Worm (Caenorhabditis elegans) whole organism, L4/young adult: ENCODE data around the gene clec-226.

Experiments used
- W03F9.2 ChIP-seq: fragments of 150-350 bp; optimal IDR thresholded peaks from 2 replicates; lab custom pipeline; 2014; ENCODE audit warnings: missing biosample characterization, missing genetic modification characterization
- dao-5 ChIP-seq: sonication (generic microtip); optimal IDR thresholded peaks from 2 replicates; lab custom pipeline; 2016; ENCODE audit warnings: missing genotype, missing genetic modification characterization, moderate library complexity, missing compliant biosample characterization
- him-1 ChIP-seq: sonication (generic microtip); optimal IDR thresholded peaks from 2 replicates; lab custom pipeline; 2016; ENCODE audit warnings: missing genotype, missing genetic modification reagents, missing genetic modification characterization, missing compliant biosample characterization

ce11 chrV:13899213-13899612, 47.6 kb upstream of the clec-226 start, which contains the start of gene oac-3:
- TF ChIP-seq him-1 (tag; lab: Kevin White, UChicago) (no peak), dao-5 (tag; lab: Kevin White, UChicago) (no peak), W03F9.2 (tag; lab: Kevin White, UChicago) (no peak)
